Fruit fly (Drosophila melanogaster) whole organism, prepupa: Measurements from ENCODE around the gene Hmr.
A peak's percentile ranks its signal among the peaks of the same experiment; 100 is the strongest.

Experiments
- Blimp-1 ChIP-seq: fragments of 200-800 bp; sonication (Bioruptor generic); optimal IDR thresholded peaks from 3 replicates; lab custom pipeline; 2017; ENCODE audit warnings: missing biosample characterization, missing genetic modification characterization, mild to moderate bottlenecking, moderate library complexity, missing genetic modification reagents
- CG10631 ChIP-seq: fragments of 200-800 bp; sonication (Bioruptor generic); optimal IDR thresholded peaks from 2 replicates; lab custom pipeline; 2016; ENCODE audit warnings: missing biosample characterization, missing genetic modification characterization
- CG11294 ChIP-seq: fragments of 200-800 bp; sonication (Bioruptor generic); IDR thresholded peaks from 2 replicates; pipeline ENCODE4 v1.3.6; 2022; ENCODE audit warnings: missing biosample characterization, missing genetic modification characterization
- CG11762 ChIP-seq: fragments of 200-800 bp; sonication (Bioruptor generic); optimal IDR thresholded peaks from 3 replicates; lab custom pipeline; 2016; ENCODE audit warnings: missing biosample characterization, missing genetic modification characterization; ENCODE audit not compliant: insufficient read depth
- CG15336 ChIP-seq: fragments of 200-800 bp; sonication (Bioruptor generic); IDR thresholded peaks from 2 replicates; pipeline ENCODE4 v1.3.6; 2022; ENCODE audit warnings: missing biosample characterization, missing genetic modification characterization
- CG1621 ChIP-seq: fragments of 200-800 bp; sonication (Bioruptor generic); optimal IDR thresholded peaks from 3 replicates; lab custom pipeline; 2018; ENCODE audit warnings: missing biosample characterization, mild to moderate bottlenecking, missing genetic modification characterization
- CG16779 ChIP-seq: fragments of 200-800 bp; sonication (Bioruptor generic); optimal IDR thresholded peaks from 3 replicates; lab custom pipeline; 2017; ENCODE audit warnings: missing biosample characterization, mild to moderate bottlenecking, missing genetic modification characterization
- CG3032 ChIP-seq: fragments of 200-800 bp; optimal IDR thresholded peaks from 2 replicates; lab custom pipeline; 2019; ENCODE audit warnings: missing biosample characterization, mild to moderate bottlenecking, missing genetic modification characterization, moderate library complexity
- CG32006 ChIP-seq: fragments of 200-800 bp; sonication (Bioruptor generic); optimal IDR thresholded peaks from 3 replicates; lab custom pipeline; 2017; ENCODE audit warnings: missing biosample characterization, mild to moderate bottlenecking, missing genetic modification characterization
- CG34406 ChIP-seq: fragments of 200-800 bp; sonication (Bioruptor generic); optimal IDR thresholded peaks from 3 replicates; lab custom pipeline; 2016; ENCODE audit warnings: missing biosample characterization, missing genetic modification characterization
- CG3919 ChIP-seq: fragments of 200-800 bp; sonication (Bioruptor generic); optimal IDR thresholded peaks from 3 replicates; lab custom pipeline; 2016; ENCODE audit warnings: missing biosample characterization, missing genetic modification characterization
- CG4318 ChIP-seq: fragments of 200-800 bp; sonication (Bioruptor generic); optimal IDR thresholded peaks from 3 replicates; lab custom pipeline; 2017; ENCODE audit warnings: missing biosample characterization, mild to moderate bottlenecking, missing genetic modification characterization
- CG6163 ChIP-seq: fragments of 200-800 bp; sonication (Bioruptor generic); IDR thresholded peaks from 3 replicates; pipeline ENCODE4 v1.3.6; 2022; ENCODE audit warnings: missing biosample characterization, missing genetic modification characterization
- CG6276 ChIP-seq: fragments of 200-800 bp; sonication (Bioruptor generic); optimal IDR thresholded peaks from 2 replicates; lab custom pipeline; 2017; ENCODE audit warnings: missing biosample characterization, mild to moderate bottlenecking, missing genetic modification characterization
- CG6792 ChIP-seq: fragments of 200-800 bp; sonication (Bioruptor generic); optimal IDR thresholded peaks from 3 replicates; lab custom pipeline; 2016; ENCODE audit warnings: missing biosample characterization, missing genetic modification characterization
- CG6808 ChIP-seq: fragments of 200-800 bp; sonication (Bioruptor generic); optimal IDR thresholded peaks from 3 replicates; lab custom pipeline; 2017; ENCODE audit warnings: missing biosample characterization, missing genetic modification characterization, mild to moderate bottlenecking, moderate library complexity, missing genetic modification reagents
- CG7368 ChIP-seq: fragments of 200-800 bp; sonication (Bioruptor generic); optimal IDR thresholded peaks from 3 replicates; lab custom pipeline; 2016; ENCODE audit warnings: missing biosample characterization, missing genetic modification characterization
- CG8119 ChIP-seq: fragments of 200-800 bp; sonication (Bioruptor generic); IDR thresholded peaks from 3 replicates; pipeline ENCODE4 v1.3.6; 2022; ENCODE audit warnings: missing biosample characterization, missing genetic modification characterization
- CG8319 ChIP-seq: fragments of 200-800 bp; sonication (Bioruptor generic); optimal IDR thresholded peaks from 3 replicates; lab custom pipeline; 2016; ENCODE audit warnings: missing biosample characterization, missing genetic modification characterization
- CG8632 ChIP-seq: fragments of 200-800 bp; sonication (Bioruptor generic); optimal IDR thresholded peaks from 3 replicates; lab custom pipeline; 2016; ENCODE audit warnings: missing biosample characterization, missing genetic modification characterization
- CG9139 ChIP-seq: fragments of 200-800 bp; sonication (Bioruptor generic); optimal IDR thresholded peaks from 3 replicates; lab custom pipeline; 2017; ENCODE audit warnings: missing biosample characterization, mild to moderate bottlenecking, missing genetic modification characterization
- Eip75B ChIP-seq: fragments of 200-800 bp; sonication (Bioruptor generic); optimal IDR thresholded peaks from 3 replicates; lab custom pipeline; 2016; ENCODE audit warnings: missing biosample characterization, missing genetic modification characterization
- Eip78C ChIP-seq: fragments of 200-800 bp; sonication (Bioruptor generic); peaks from one replicate; lab custom pipeline; 2016; ENCODE audit warnings: missing biosample characterization, missing genetic modification characterization
- Ets21C ChIP-seq: fragments of 200-800 bp; sonication (Bioruptor generic); optimal IDR thresholded peaks from 3 replicates; lab custom pipeline; 2016; ENCODE audit warnings: missing biosample characterization, missing genetic modification characterization
- Ets96B ChIP-seq: fragments of 200-800 bp; optimal IDR thresholded peaks from 2 replicates; lab custom pipeline; 2019; ENCODE audit warnings: missing biosample characterization, mild to moderate bottlenecking, missing genetic modification characterization, moderate library complexity
- Gug ChIP-seq: fragments of 200-800 bp; sonication (Bioruptor generic); IDR thresholded peaks from 2 replicates; pipeline ENCODE4 v1.3.6; 2022; ENCODE audit warnings: missing biosample characterization, missing genetic modification characterization
- Hr38 ChIP-seq: sonication (Bioruptor generic); optimal IDR thresholded peaks from 2 replicates; lab custom pipeline; 2016; ENCODE audit warnings: missing biosample characterization, missing genetic modification characterization
- Hr39 ChIP-seq: fragments of 200-800 bp; sonication (Bioruptor generic); optimal IDR thresholded peaks from 2 replicates; lab custom pipeline; 2016; ENCODE audit warnings: missing biosample characterization, missing genetic modification characterization
- Hr4 ChIP-seq: fragments of 200-800 bp; sonication (Bioruptor generic); optimal IDR thresholded peaks from 3 replicates; lab custom pipeline; 2016; ENCODE audit warnings: missing biosample characterization, missing genetic modification characterization
- Lpt ChIP-seq: fragments of 200-800 bp; sonication (Bioruptor generic); optimal IDR thresholded peaks from 3 replicates; lab custom pipeline; 2016; ENCODE audit warnings: missing biosample characterization, missing genetic modification characterization
- Met ChIP-seq: fragments of 200-800 bp; sonication (Bioruptor generic); optimal IDR thresholded peaks from 3 replicates; lab custom pipeline; 2016; ENCODE audit warnings: missing biosample characterization, missing genetic modification characterization
- OdsH ChIP-seq: fragments of 200-800 bp; sonication (Bioruptor generic); optimal IDR thresholded peaks from 3 replicates; lab custom pipeline; 2016; ENCODE audit warnings: missing biosample characterization, missing genetic modification characterization
- Smox ChIP-seq: fragments of 200-800 bp; sonication (Bioruptor generic); optimal IDR thresholded peaks from 3 replicates; lab custom pipeline; 2016; ENCODE audit warnings: missing biosample characterization, missing genetic modification characterization
- Sox102F ChIP-seq: fragments of 200-800 bp; sonication (Bioruptor generic); optimal IDR thresholded peaks from 2 replicates; lab custom pipeline; 2016; ENCODE audit warnings: missing biosample characterization, mild to moderate bottlenecking, missing genetic modification characterization
- Sox14 ChIP-seq: fragments of 200-800 bp; sonication (Bioruptor generic); optimal IDR thresholded peaks from 3 replicates; lab custom pipeline; 2016; ENCODE audit warnings: missing biosample characterization, missing genetic modification characterization
- Sox15 ChIP-seq: fragments of 200-800 bp; sonication (Bioruptor generic); optimal IDR thresholded peaks from 3 replicates; lab custom pipeline; 2016; ENCODE audit warnings: missing biosample characterization, missing genetic modification characterization
- achi ChIP-seq: fragments of 200-800 bp; sonication (Bioruptor generic); optimal IDR thresholded peaks from 3 replicates; lab custom pipeline; 2016; ENCODE audit warnings: missing biosample characterization, missing genetic modification characterization
- acj6 ChIP-seq: fragments of 200-800 bp; sonication (Bioruptor generic); optimal IDR thresholded peaks from 3 replicates; lab custom pipeline; 2016; ENCODE audit warnings: missing biosample characterization, missing genetic modification characterization
- cyc ChIP-seq: fragments of 200-800 bp; sonication (Bioruptor generic); optimal IDR thresholded peaks from 3 replicates; lab custom pipeline; 2016; ENCODE audit warnings: missing biosample characterization, missing genetic modification characterization
- dac ChIP-seq: fragments of 200-800 bp; sonication (Bioruptor generic); optimal IDR thresholded peaks from 2 replicates; lab custom pipeline; 2017; ENCODE audit warnings: missing biosample characterization, mild to moderate bottlenecking, missing genetic modification characterization
- dsx ChIP-seq: fragments of 200-800 bp; optimal IDR thresholded peaks from 3 replicates; lab custom pipeline; 2019; ENCODE audit warnings: missing biosample characterization, mild to moderate bottlenecking, missing genetic modification characterization, moderate library complexity; ENCODE audit not compliant: poor library complexity, severe bottlenecking
- eg ChIP-seq: fragments of 200-800 bp; sonication (Bioruptor generic); IDR thresholded peaks from 3 replicates; pipeline ENCODE4 v1.3.6; 2022; ENCODE audit warnings: missing biosample characterization, missing genetic modification characterization
- esn ChIP-seq: fragments of 200-800 bp; sonication (Bioruptor generic); optimal IDR thresholded peaks from 2 replicates; lab custom pipeline; 2016; ENCODE audit warnings: missing biosample characterization, mild to moderate bottlenecking, missing genetic modification characterization, moderate library complexity
- fd59A ChIP-seq: fragments of 200-800 bp; sonication (Bioruptor generic); optimal IDR thresholded peaks from 2 replicates; lab custom pipeline; 2017; ENCODE audit warnings: missing biosample characterization, mild to moderate bottlenecking, missing genetic modification characterization, missing genetic modification reagents
- fd85E ChIP-seq: fragments of 200-800 bp; sonication (Bioruptor generic); optimal IDR thresholded peaks from 3 replicates; lab custom pipeline; 2016; ENCODE audit warnings: missing biosample characterization, missing genetic modification characterization
- fkh ChIP-seq: fragments of 200-800 bp; sonication (Bioruptor generic); optimal IDR thresholded peaks from 3 replicates; lab custom pipeline; 2017; ENCODE audit warnings: missing biosample characterization, mild to moderate bottlenecking, missing genetic modification characterization, moderate library complexity
- lz ChIP-seq: fragments of 200-800 bp; sonication (Bioruptor generic); optimal IDR thresholded peaks from 3 replicates; lab custom pipeline; 2016; ENCODE audit warnings: missing biosample characterization, missing genetic modification characterization
- net ChIP-seq: fragments of 200-800 bp; sonication (Bioruptor generic); optimal IDR thresholded peaks from 3 replicates; lab custom pipeline; 2016; ENCODE audit warnings: missing biosample characterization, missing genetic modification characterization
- pdm3 ChIP-seq: fragments of 200-800 bp; sonication (Bioruptor generic); optimal IDR thresholded peaks from 3 replicates; lab custom pipeline; 2016; ENCODE audit warnings: missing biosample characterization, missing genetic modification characterization
- salr ChIP-seq, 2 experiments: fragments of 200-800 bp; sonication (Bioruptor generic); optimal IDR thresholded peaks; 3 replicates each; lab custom pipeline; 2016 to 2018; ENCODE audit warnings: missing biosample characterization in 2 of 2, missing genetic modification characterization in 2 of 2, mild to moderate bottlenecking in 1 of 2
- spab ChIP-seq: fragments of 200-800 bp; sonication (Bioruptor generic); optimal IDR thresholded peaks from 2 replicates; lab custom pipeline; 2017; ENCODE audit warnings: missing biosample characterization, mild to moderate bottlenecking, missing genetic modification characterization, missing genetic modification reagents
- svp ChIP-seq: fragments of 200-800 bp; sonication (Bioruptor generic); peaks from one replicate; lab custom pipeline; 2016; ENCODE audit warnings: missing biosample characterization, missing genetic modification characterization
- topi ChIP-seq: fragments of 200-800 bp; sonication (Bioruptor generic); optimal IDR thresholded peaks from 3 replicates; lab custom pipeline; 2016; ENCODE audit warnings: missing biosample characterization, missing genetic modification characterization

The Hmr gene

dm6 chrX:10557432-10557831 lies 38.2 kb downstream of the Hmr start:
- TF ChIP-seq Sox15 (GFP tag; lab: Kevin White, UChicago) (peak; percentile 71), Smox (GFP tag; lab: Kevin White, UChicago) (peak; percentile 91), cyc (GFP tag; lab: Kevin White, UChicago) (peak; percentile 85), Hr39 (GFP tag; lab: Kevin White, UChicago) (peak; percentile 85), eg (peak; percentile 84), CG8632 (GFP tag; lab: Kevin White, UChicago) (peak; percentile 83), pdm3 (peak; percentile 88), CG10631 (GFP tag; lab: Kevin White, UChicago) (peak; percentile 89), CG6808 (GFP tag; lab: Kevin White, UChicago) (peak; percentile 76), esn (GFP tag; lab: Kevin White, UChicago) (peak; percentile 93), CG11762 (GFP tag; lab: Kevin White, UChicago) (peak; percentile 87), CG9139 (peak; percentile 44), salr (GFP tag; optimal IDR thresholded peaks at IDR 0.05; lab: Kevin White, UChicago) (peak; percentile 18 to 94), lz (GFP tag; lab: Kevin White, UChicago) (peak; percentile 91), Ets21C (peak; percentile 81), CG16779 (peak; percentile 74), Sox102F (GFP tag; lab: Kevin White, UChicago) (peak; percentile 93), CG32006 (GFP tag; lab: Kevin White, UChicago) (peak; percentile 98), achi (peak; percentile 93), CG6163 (GFP tag; lab: Robert Waterston, UW) (peak; percentile 83), CG7368 (GFP tag; lab: Kevin White, UChicago) (peak; percentile 86), Blimp-1 (peak; percentile 82), CG8119 (GFP tag; lab: Robert Waterston, UW) (peak; percentile 96), Ets96B (tag; lab: Kevin White, UChicago) (peak; percentile 76), CG6792 (GFP tag; lab: Kevin White, UChicago) (peak; percentile 90), fd85E (GFP tag; lab: Kevin White, UChicago) (peak; percentile 33), fkh (GFP tag; lab: Kevin White, UChicago) (no peak), dsx (GFP tag; lab: Kevin White, UChicago) (peak; percentile 58), Hr4 (GFP tag; lab: Kevin White, UChicago) (peak; percentile 93), CG3032 (tag; lab: Kevin White, UChicago) (peak; percentile 64), CG6276 (peak; percentile 95), Sox14 (GFP tag; lab: Kevin White, UChicago) (peak; percentile 91), acj6 (GFP tag; lab: Kevin White, UChicago) (peak; percentile 91), dac (peak; percentile 95), CG34406 (GFP tag; lab: Kevin White, UChicago) (peak; percentile 91), OdsH (GFP tag; lab: Kevin White, UChicago) (peak; percentile 93), Lpt (GFP tag; lab: Kevin White, UChicago) (peak; percentile 95), Gug (GFP tag; lab: Robert Waterston, UW) (peak; percentile 79), CG15336 (GFP tag; lab: Robert Waterston, UW) (peak; percentile 94), CG1621 (tag; lab: Kevin White, UChicago) (peak; percentile 57), fd59A (GFP tag; lab: Kevin White, UChicago) (peak; percentile 59), Eip78C (GFP tag; lab: Kevin White, UChicago) (peak; percentile 97), svp (GFP tag; lab: Kevin White, UChicago) (peak; percentile 96), Met (GFP tag; lab: Kevin White, UChicago) (peak; percentile 93), CG4318 (GFP tag; lab: Kevin White, UChicago) (peak; percentile 96), spab (GFP tag; lab: Kevin White, UChicago) (peak; percentile 67), CG11294 (GFP tag; lab: Robert Waterston, UW) (peak; percentile 50), Eip75B (GFP tag; lab: Kevin White, UChicago) (peak; percentile 87), CG8319 (GFP tag; lab: Kevin White, UChicago) (peak; percentile 82), Hr38 (GFP tag; lab: Kevin White, UChicago) (no peak), net (peak; percentile 90), topi (GFP tag; lab: Kevin White, UChicago) (peak; percentile 93), CG3919 (GFP tag; lab: Kevin White, UChicago) (peak; percentile 92)
